Fruit fly (Drosophila melanogaster) whole organism, wandering third instar larva: ENCODE data around the gene dac.

Source experiments
- N ChIP-seq: fragments of >200 bp; optimal IDR thresholded peaks from 2 replicates; lab custom pipeline; 2018; ENCODE audit warnings: missing biosample characterization, missing external identifiers, missing genetic modification characterization
- dmrt93B ChIP-seq: fragments of 200-800 bp; sonication (Bioruptor generic); optimal IDR thresholded peaks from 2 replicates; lab custom pipeline; 2018; ENCODE audit warnings: missing biosample characterization, mild to moderate bottlenecking, missing genetic modification characterization
- h ChIP-seq: fragments of 200-800 bp; sonication (Bioruptor generic); optimal IDR thresholded peaks from 3 replicates; lab custom pipeline; 2016; ENCODE audit warnings: missing biosample characterization, mild to moderate bottlenecking, missing genetic modification characterization
- psq ChIP-seq: fragments of 200-800 bp; sonication (Bioruptor generic); optimal IDR thresholded peaks from 3 replicates; lab custom pipeline; 2017; ENCODE audit warnings: missing biosample characterization, mild to moderate bottlenecking, missing genetic modification characterization, moderate library complexity
- rgr ChIP-seq: fragments of 200-800 bp; sonication (Bioruptor generic); optimal IDR thresholded peaks from 3 replicates; lab custom pipeline; 2016; ENCODE audit warnings: missing biosample characterization, mild to moderate bottlenecking, missing genetic modification characterization
- woc ChIP-seq: sonication (Bioruptor generic); optimal IDR thresholded peaks from 2 replicates; lab custom pipeline; 2016; ENCODE audit warnings: missing biosample characterization, mild to moderate bottlenecking, missing genetic modification characterization

dm6 chr2L:16500469-16500868 is 14.7 kb upstream of the dac start:
- TF ChIP-seq h (peak; percentile 80), woc (GFP tag; lab: Kevin White, UChicago) (peak; percentile 43), psq (GFP tag; lab: Kevin White, UChicago) (peak; percentile 79), rgr (GFP tag; lab: Kevin White, UChicago) (peak; percentile 84), N (GFP tag; lab: Kevin White, UChicago) (no peak), dmrt93B (GFP tag; lab: Kevin White, UChicago) (peak; percentile 28)
